Worm (Caenorhabditis elegans): ENCODE measurements around the gene T19C9.10.

DNA sequence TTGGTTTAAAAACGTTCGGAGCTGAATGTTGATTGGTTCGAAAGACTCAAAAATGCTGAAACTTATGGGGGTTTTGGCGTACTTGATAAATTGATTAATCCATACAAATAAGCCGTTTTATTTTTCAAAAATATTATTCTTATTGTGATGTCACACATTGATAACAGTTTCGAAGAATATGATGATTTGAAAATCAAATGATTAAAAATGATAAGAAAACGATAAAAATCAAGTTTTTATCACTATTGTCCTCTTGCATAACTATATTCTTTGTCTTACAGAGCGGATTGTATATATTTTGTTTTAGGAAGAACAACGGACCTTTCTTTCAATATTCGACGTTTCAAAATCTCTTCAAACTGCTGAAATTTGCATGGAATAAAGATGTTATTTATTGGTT, 6.6 kb downstream of the T19C9.10 start:
- TF ChIP-seq somi-1 (GFP tag; optimal IDR thresholded peaks at IDR 0.05) (no peak), ceh-40 (GFP tag; IDR thresholded peaks at IDR 0.05) (no peak), rec-8 (tag; optimal IDR thresholded peaks at IDR 0.05) (no peak), dpff-1 (tag; optimal IDR thresholded peaks at IDR 0.05) (no peak), F22D6.2 (tag; optimal IDR thresholded peaks at IDR 0.05) (no peak), K12H6.12 (tag; optimal IDR thresholded peaks at IDR 0.05) (no peak), F55B11.4 (tag; optimal IDR thresholded peaks at IDR 0.05; ENCODE audit: borderline replicate concordance, insufficient read depth) (no peak)
